Worm (Caenorhabditis elegans) whole organism, L2 larva: ENCODE results near the gene F41H10.4.

Experiments
- C34F6.9 ChIP-seq: fragments of 150-350 bp; optimal IDR thresholded peaks from 2 replicates; lab custom pipeline; 2014; ENCODE audit warnings: missing biosample characterization, missing genetic modification characterization
- F13H6.1 ChIP-seq: sonication (generic microtip); optimal IDR thresholded peaks from 2 replicates; lab custom pipeline; 2016; ENCODE audit warnings: missing genetic modification characterization, missing compliant biosample characterization
- R02D3.7 ChIP-seq: fragments of 150-350 bp; optimal IDR thresholded peaks from 2 replicates; lab custom pipeline; 2014; ENCODE audit warnings: missing biosample characterization, missing genetic modification characterization
- alr-1 ChIP-seq: fragments of 150-350 bp; optimal IDR thresholded peaks from 2 replicates; lab custom pipeline; 2014; ENCODE audit warnings: missing biosample characterization, missing genetic modification characterization
- aly-2 ChIP-seq: fragments of 150-350 bp; optimal IDR thresholded peaks from 2 replicates; lab custom pipeline; 2014; ENCODE audit warnings: missing biosample characterization, missing genetic modification characterization
- blmp-1 ChIP-seq: sonication (generic microtip); optimal IDR thresholded peaks from 2 replicates; lab custom pipeline; 2017; ENCODE audit warnings: missing genetic modification characterization, mild to moderate bottlenecking, missing compliant biosample characterization, antibody characterized with exemption, moderate library complexity; ENCODE audit not compliant: insufficient read depth
- ceh-82 ChIP-seq: fragments of 150-350 bp; optimal IDR thresholded peaks from 2 replicates; lab custom pipeline; 2014; ENCODE audit warnings: missing biosample characterization, missing genetic modification characterization
- crh-2 ChIP-seq: sonication (generic microtip); optimal IDR thresholded peaks from 2 replicates; lab custom pipeline; 2017; ENCODE audit warnings: missing biosample characterization, missing genetic modification characterization
- egl-27 ChIP-seq: sonication (generic microtip); optimal IDR thresholded peaks from 3 replicates; lab custom pipeline; 2017; ENCODE audit warnings: missing biosample characterization, missing genetic modification reagents, missing genetic modification characterization
- elt-1 ChIP-seq: fragments of 150-350 bp; optimal IDR thresholded peaks from 2 replicates; lab custom pipeline; 2014; ENCODE audit warnings: missing biosample characterization, missing genetic modification characterization
- elt-3 ChIP-seq: sonication (generic microtip); optimal IDR thresholded peaks from 2 replicates; lab custom pipeline; 2017; ENCODE audit warnings: missing biosample characterization, missing genetic modification characterization
- fos-1 ChIP-seq: fragments of 150-350 bp; optimal IDR thresholded peaks from 2 replicates; lab custom pipeline; 2014; ENCODE audit warnings: missing biosample characterization, missing genetic modification characterization
- lin-11 ChIP-seq: fragments of 150-350 bp; sonication (generic microtip); optimal IDR thresholded peaks from 2 replicates; lab custom pipeline; 2014; ENCODE audit warnings: missing biosample characterization, missing genetic modification characterization, inconsistent platforms, mixed read lengths
- lin-13 ChIP-seq: fragments of 150-350 bp; optimal IDR thresholded peaks from 2 replicates; lab custom pipeline; 2014; ENCODE audit warnings: missing biosample characterization, missing genetic modification reagents, missing genetic modification characterization
- lin-39 ChIP-seq: fragments of 150-350 bp; optimal IDR thresholded peaks from 2 replicates; lab custom pipeline; 2014; ENCODE audit warnings: missing biosample characterization, missing genetic modification reagents, missing genetic modification characterization
- lsy-2 ChIP-seq, 2 experiments: fragments of 150-350 bp in 1 of 2; sonication (generic microtip) in 1 of 2; optimal IDR thresholded peaks; 2 replicates each; lab custom pipeline; 2014 to 2017; ENCODE audit warnings: missing biosample characterization in 2 of 2, missing genetic modification characterization in 2 of 2
- mab-5 ChIP-seq: fragments of 150-350 bp; optimal IDR thresholded peaks from 2 replicates; lab custom pipeline; 2014; ENCODE audit warnings: missing biosample characterization, missing genetic modification characterization
- mdl-1 ChIP-seq, 2 experiments: fragments of 150-350 bp in 1 of 2; sonication (generic microtip) in 1 of 2; optimal IDR thresholded peaks; 2 replicates each; lab custom pipeline; 2017; ENCODE audit warnings: missing biosample characterization in 2 of 2, missing genetic modification characterization in 2 of 2
- nhr-10 ChIP-seq: sonication (generic microtip); optimal IDR thresholded peaks from 2 replicates; lab custom pipeline; 2017; ENCODE audit warnings: missing biosample characterization, missing genetic modification characterization
- nhr-11 ChIP-seq: fragments of 150-350 bp; optimal IDR thresholded peaks from 2 replicates; lab custom pipeline; 2014; ENCODE audit warnings: missing biosample characterization, missing genetic modification characterization
- nhr-129 ChIP-seq: fragments of 150-350 bp; optimal IDR thresholded peaks from 2 replicates; lab custom pipeline; 2014; ENCODE audit warnings: missing biosample characterization, missing genetic modification characterization
- nhr-21 ChIP-seq: fragments of 150-350 bp; optimal IDR thresholded peaks from 2 replicates; lab custom pipeline; 2014; ENCODE audit warnings: missing biosample characterization, missing genetic modification characterization
- nhr-23 ChIP-seq: fragments of 150-350 bp; optimal IDR thresholded peaks from 2 replicates; lab custom pipeline; 2014; ENCODE audit warnings: missing biosample characterization, missing genetic modification reagents, missing genetic modification characterization
- nhr-237 ChIP-seq: fragments of 150-350 bp; optimal IDR thresholded peaks from 2 replicates; lab custom pipeline; 2014; ENCODE audit warnings: missing biosample characterization, missing genetic modification characterization
- nhr-6 ChIP-seq: fragments of 150-350 bp; optimal IDR thresholded peaks from 2 replicates; lab custom pipeline; 2014; ENCODE audit warnings: missing biosample characterization, missing genetic modification characterization
- nhr-77 ChIP-seq: fragments of 150-350 bp; optimal IDR thresholded peaks from 2 replicates; lab custom pipeline; 2014; ENCODE audit warnings: missing biosample characterization, missing genetic modification characterization
- peb-1 ChIP-seq: fragments of 150-350 bp; optimal IDR thresholded peaks from 2 replicates; lab custom pipeline; 2014; ENCODE audit warnings: missing biosample characterization, missing genetic modification characterization
- sem-4 ChIP-seq: fragments of 150-350 bp; optimal IDR thresholded peaks from 2 replicates; lab custom pipeline; 2014; ENCODE audit warnings: missing biosample characterization, missing genetic modification reagents, missing genetic modification characterization
- skn-1 ChIP-seq: sonication (generic microtip); optimal IDR thresholded peaks from 2 replicates; lab custom pipeline; 2017; ENCODE audit warnings: missing biosample characterization, missing genetic modification characterization
- sma-3 ChIP-seq: sonication (generic microtip); optimal IDR thresholded peaks from 2 replicates; lab custom pipeline; 2016; ENCODE audit warnings: missing genetic modification reagents, missing genetic modification characterization, missing compliant biosample characterization
- snpc-4 ChIP-seq: fragments of 150-350 bp; optimal IDR thresholded peaks from 2 replicates; lab custom pipeline; 2014; ENCODE audit warnings: missing biosample characterization, missing genetic modification characterization
- unc-39 ChIP-seq: fragments of 150-350 bp; optimal IDR thresholded peaks from 2 replicates; lab custom pipeline; 2014; ENCODE audit warnings: missing biosample characterization, missing genetic modification characterization
- unc-55 ChIP-seq: fragments of 150-350 bp; sonication (generic microtip); optimal IDR thresholded peaks from 3 replicates; lab custom pipeline; 2014; ENCODE audit warnings: missing biosample characterization, missing genetic modification reagents, missing genetic modification characterization
- unc-62 ChIP-seq: fragments of 150-350 bp; optimal IDR thresholded peaks from 2 replicates; lab custom pipeline; 2014; ENCODE audit warnings: missing biosample characterization, missing genetic modification reagents, missing genetic modification characterization
- ztf-1 ChIP-seq: fragments of 200-800 bp; sonication (Bioruptor generic); conservative IDR thresholded peaks from 2 replicates; pipeline ENCODE4 v1.3.6; 2022; ENCODE audit warnings: missing genetic modification characterization, missing compliant biosample characterization
- ztf-11 ChIP-seq: sonication (generic microtip); optimal IDR thresholded peaks from 2 replicates; lab custom pipeline; 2017; ENCODE audit warnings: missing biosample characterization, missing genetic modification characterization
- ztf-4 ChIP-seq: fragments of 150-350 bp; optimal IDR thresholded peaks from 2 replicates; lab custom pipeline; 2014; ENCODE audit warnings: missing biosample characterization, missing genetic modification characterization

Gene F41H10.4

ce11 chrIV:5350480-5351193, 13.7 kb upstream of the F41H10.4 start, which contains the start of gene gba-4:
TSS of gene gba-4 (minus strand) at chrIV:5350897.
- TF ChIP-seq fos-1 (tag; lab: Kevin White, UChicago), result peak; percentile 68

DNA sequence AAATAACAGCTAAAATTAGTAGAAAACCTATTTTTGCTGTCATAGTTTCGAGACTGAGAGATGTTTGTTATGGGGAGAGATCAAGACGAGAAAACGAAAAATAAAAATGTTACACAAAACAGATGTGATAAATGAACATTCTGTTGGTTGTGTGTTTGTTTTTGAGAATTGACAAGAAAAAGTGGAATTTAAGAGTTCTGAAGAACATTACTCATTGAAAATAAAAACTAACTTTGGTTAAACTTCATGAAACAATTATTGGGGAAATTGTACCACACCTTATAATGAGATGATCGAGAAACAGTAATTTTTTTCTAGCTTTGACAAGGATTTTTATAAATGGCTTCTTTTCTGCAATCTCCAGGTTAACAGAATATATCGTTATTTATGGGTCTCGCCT, 11.0 kb upstream of the F41H10.4 start, which contains the start of gene Y4C6B.7:
Gene Y4C6B.7 (minus strand): TSS at position 101 of the 400 bp plus-strand sequence.
- TF ChIP-seq R02D3.7 (tag; lab: Kevin White, UChicago) (no peak), sma-3 (GFP tag; lab: Kevin White, UChicago) (no peak), ztf-11 (no peak), ceh-82 (tag; lab: Kevin White, UChicago) (no peak), peb-1 (tag; lab: Kevin White, UChicago) (no peak), nhr-10 (no peak), unc-39 (no peak), nhr-77 (tag; lab: Kevin White, UChicago) (no peak), unc-55 (no peak), crh-2 (tag; lab: Kevin White, UChicago) (no peak), F13H6.1 (tag; lab: Kevin White, UChicago) (no peak), nhr-129 (no peak), fos-1 (tag; lab: Kevin White, UChicago) (no peak), sem-4 (tag; lab: Kevin White, UChicago) (no peak), mdl-1 (tag; optimal IDR thresholded peaks at IDR 0.05; lab: Kevin White, UChicago) (no peak), aly-2 (tag; lab: Kevin White, UChicago) (no peak), nhr-237 (tag; lab: Kevin White, UChicago) (no peak), nhr-11 (tag; lab: Kevin White, UChicago) (no peak), skn-1 (no peak)

DNA sequence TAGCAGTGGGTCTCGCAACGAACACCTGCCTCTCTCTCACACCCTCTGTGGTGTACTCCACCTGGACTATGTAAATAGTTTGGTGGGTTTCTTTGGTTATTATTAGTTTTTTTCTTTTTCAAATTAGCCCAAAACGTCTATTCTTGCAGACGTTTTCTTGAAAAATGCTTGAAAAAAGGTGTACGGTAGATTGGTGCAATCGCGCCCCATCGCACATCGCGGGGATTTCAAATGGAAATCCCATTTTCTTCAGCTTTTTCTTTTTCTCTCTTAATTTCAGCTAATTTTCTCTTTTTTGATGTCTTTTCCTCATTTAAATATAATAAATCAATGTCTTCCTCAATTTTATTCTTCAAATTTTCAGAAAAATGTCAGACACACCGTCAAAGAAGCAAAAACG, 10.2 kb upstream of the F41H10.4 start, which contains the start of gene Y4C6B.1:
Gene Y4C6B.1 (plus strand): TSS at position 365 of the 400 bp plus-strand sequence.
- TF ChIP-seq unc-62 (GFP tag; lab: Kevin White, UChicago) (no peak), snpc-4 (tag; lab: Kevin White, UChicago) (no peak), nhr-23 (tag; lab: Kevin White, UChicago) (no peak), lsy-2 (tag; optimal IDR thresholded peaks at IDR 0.05; lab: Kevin White, UChicago) (peak in 1 of 2 experiments; percentile 87), mab-5 (tag; lab: Kevin White, UChicago) (no peak), nhr-11 (tag; lab: Kevin White, UChicago) (no peak), unc-55 (peak; percentile 16), unc-39 (no peak), elt-3 (tag; lab: Kevin White, UChicago) (no peak), mdl-1 (tag; optimal IDR thresholded peaks at IDR 0.05; lab: Kevin White, UChicago) (no peak), elt-1 (tag; lab: Kevin White, UChicago) (no peak), nhr-21 (no peak), blmp-1 (tag; lab: Kevin White, UChicago) (no peak), nhr-129 (no peak), ztf-4 (tag; lab: Kevin White, UChicago) (no peak)

- no peak for TF ChIP-seq elt-1 (tag; lab: Kevin White, UChicago)
- no peak for TF ChIP-seq ceh-82 (tag; lab: Kevin White, UChicago)
- TF ChIP-seq aly-2 (tag; lab: Kevin White, UChicago), result no peak
- no peak for TF ChIP-seq egl-27 (tag; lab: Kevin White, UChicago)
- TF ChIP-seq peb-1 (tag; lab: Kevin White, UChicago), result no peak
- TF ChIP-seq lsy-2 (tag; optimal IDR thresholded peaks at IDR 0.05; lab: Kevin White, UChicago), result no peak
- no peak for TF ChIP-seq ztf-1
- TF ChIP-seq C34F6.9 (tag; lab: Kevin White, UChicago), result no peak
- TF ChIP-seq unc-55, result no peak
- no peak for TF ChIP-seq lin-11 (tag; lab: Kevin White, UChicago)
- no peak for TF ChIP-seq alr-1 (tag; lab: Kevin White, UChicago)
- no peak for TF ChIP-seq sem-4 (tag; lab: Kevin White, UChicago)
These were observed 9.8 kb upstream of the F41H10.4 start for ce11 chrIV:5354564-5354963.

ce11 chrIV:5360533-5360932, 3.8 kb upstream of the F41H10.4 start, which contains the start of gene F41H10.5:
TSS of gene F41H10.5 (plus strand) at chrIV:5360907.
- TF ChIP-seq snpc-4 (tag; lab: Kevin White, UChicago) (no peak), nhr-23 (tag; lab: Kevin White, UChicago) (no peak), nhr-129 (no peak), ztf-11 (no peak), lin-13 (GFP tag; lab: Kevin White, UChicago) (no peak), nhr-6 (no peak), lin-39 (no peak), sma-3 (GFP tag; lab: Kevin White, UChicago) (no peak), lin-11 (tag; lab: Kevin White, UChicago) (no peak), unc-39 (no peak), blmp-1 (tag; lab: Kevin White, UChicago) (no peak), skn-1 (no peak), alr-1 (tag; lab: Kevin White, UChicago) (no peak)
